Worm (Caenorhabditis elegans) whole organism, young adult: ENCODE data around the gene dsl-5.
A peak's percentile ranks its signal among the peaks of the same experiment; 100 is the strongest.

ENCODE experiments used
- C06A6.2 ChIP-seq: fragments of 200-800 bp; sonication (Bioruptor generic); conservative IDR thresholded peaks from 2 replicates; pipeline ENCODE4 v1.3.6; 2022; ENCODE audit warnings: missing genetic modification characterization, missing compliant biosample characterization
- C17E4.6 ChIP-seq: fragments of 200-800 bp; sonication (Bioruptor generic); IDR thresholded peaks from 2 replicates; pipeline ENCODE4 v1.3.6; 2022; ENCODE audit warnings: missing genetic modification reagents, missing genetic modification characterization, missing compliant biosample characterization
- F57A8.1 ChIP-seq: fragments of 200-800 bp; sonication (Bioruptor generic); optimal IDR thresholded peaks from 2 replicates; lab custom pipeline; 2018; ENCODE audit warnings: mild to moderate bottlenecking, missing genetic modification characterization, moderate library complexity, missing compliant biosample characterization
- Y67H2A.10 ChIP-seq: fragments of 200-800 bp; sonication (Bioruptor generic); conservative IDR thresholded peaks from 2 replicates; pipeline ENCODE4 v1.3.6; 2022; ENCODE audit warnings: missing genetic modification reagents, missing genetic modification characterization, missing compliant biosample characterization
- cebp-1 ChIP-seq, 2 experiments: fragments of 200-800 bp in 1 of 2; sonication (Bioruptor generic) in 1 of 2; sonication (generic microtip) in 1 of 2; IDR thresholded peaks in 1 of 2; optimal IDR thresholded peaks in 1 of 2; 2 replicates each; pipeline versions ENCODE4 v1.3.6 to Lab custom; 2017 to 2022; ENCODE audit warnings: missing compliant biosample characterization in 2 of 2, missing genetic modification characterization in 2 of 2, mild to moderate bottlenecking in 1 of 2, missing genetic modification reagents in 1 of 2, moderate library complexity in 1 of 2
- ceh-91 ChIP-seq: fragments of 200-800 bp; sonication (Bioruptor generic); IDR thresholded peaks from 2 replicates; pipeline ENCODE4 v1.3.6; 2022; ENCODE audit warnings: missing genetic modification reagents, missing genetic modification characterization, missing compliant biosample characterization
- die-1 ChIP-seq: sonication (generic microtip); optimal IDR thresholded peaks from 2 replicates; lab custom pipeline; 2016; ENCODE audit warnings: missing genotype, mild to moderate bottlenecking, missing genetic modification characterization, missing compliant biosample characterization
- hmg-1.2 ChIP-seq: fragments of 200-800 bp; sonication (Bioruptor generic); IDR thresholded peaks from 2 replicates; pipeline ENCODE4 v1.3.6; 2022; ENCODE audit warnings: missing genetic modification reagents, missing genetic modification characterization, missing compliant biosample characterization
- nhr-179 ChIP-seq: sonication (generic microtip); optimal IDR thresholded peaks from 2 replicates; lab custom pipeline; 2016; ENCODE audit warnings: mild to moderate bottlenecking, missing genetic modification characterization, missing compliant biosample characterization
- snpc-3.4 ChIP-seq: sonication (generic microtip); optimal IDR thresholded peaks from 2 replicates; lab custom pipeline; 2017; ENCODE audit warnings: missing genetic modification characterization, mild to moderate bottlenecking, missing compliant biosample characterization, antibody characterized with exemption, moderate library complexity, missing genotype, missing genetic modification reagents
- xnd-1 ChIP-seq: sonication (generic microtip); optimal IDR thresholded peaks from 2 replicates; lab custom pipeline; 2016; ENCODE audit warnings: missing genotype, missing genetic modification reagents, missing genetic modification characterization, missing compliant biosample characterization

DNA sequence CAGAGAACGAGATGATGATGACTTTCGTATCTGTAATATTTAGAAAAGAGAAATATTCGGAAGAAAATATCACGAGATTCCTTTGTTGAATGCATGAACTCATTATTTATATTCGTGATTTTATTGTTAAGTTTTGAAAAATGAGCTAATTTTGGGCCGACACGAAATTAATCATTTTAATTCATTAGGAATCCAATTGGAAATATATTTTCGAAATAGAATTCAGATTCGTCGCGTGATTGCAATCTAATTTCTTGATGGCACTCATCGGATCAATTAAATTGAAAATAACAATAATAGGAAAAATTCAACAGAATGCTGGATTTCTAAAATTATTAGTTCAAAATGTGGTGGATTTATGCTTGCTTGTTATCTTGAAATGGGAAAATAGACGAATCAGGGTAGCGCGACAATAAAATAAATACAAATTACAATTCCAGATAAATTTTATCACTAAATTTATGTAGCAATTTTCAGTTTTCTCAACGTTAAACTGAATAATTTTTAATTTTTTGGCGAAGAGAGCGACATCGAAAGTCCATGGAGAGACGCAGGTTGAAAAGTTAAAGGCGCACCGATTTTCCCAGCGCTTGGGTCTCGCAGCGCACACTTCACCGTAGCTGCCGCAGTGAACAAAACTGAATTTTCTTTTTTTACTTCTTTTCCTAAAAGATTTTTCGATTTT, 18.9 kb downstream of the dsl-5 start:
- no peak for TF ChIP-seq die-1 (tag; lab: Kevin White, UChicago)
- TF ChIP-seq Y67H2A.10, result no peak
- no peak for TF ChIP-seq F57A8.1 (GFP tag; lab: Kevin White, UChicago)
- TF ChIP-seq C06A6.2, result no peak
- peak; percentile 76 for TF ChIP-seq hmg-1.2
- no peak for TF ChIP-seq cebp-1 (GFP tag; IDR thresholded peaks at IDR 0.05; lab: Robert Waterston, UW)
- TF ChIP-seq cebp-1 (tag; optimal IDR thresholded peaks at IDR 0.05; lab: Kevin White, UChicago), result peak; percentile 57
- no peak for TF ChIP-seq nhr-179 (tag; lab: Kevin White, UChicago)
- no peak for TF ChIP-seq C17E4.6 (GFP tag; lab: Robert Waterston, UW)
- peak; percentile 24 for TF ChIP-seq xnd-1 (tag; lab: Kevin White, UChicago)
- peak; percentile 80 for TF ChIP-seq snpc-3.4
- peak; percentile 67 for TF ChIP-seq ceh-91 (GFP tag; lab: Robert Waterston, UW)
